Worm (Caenorhabditis elegans) whole organism, L3 larva: Measurements from ENCODE around the gene str-63.
A peak's percentile ranks its signal among the peaks of the same experiment; 100 is the strongest.

Experiments
- R02D3.7 ChIP-seq: fragments of 150-350 bp; optimal IDR thresholded peaks from 2 replicates; lab custom pipeline; 2014; ENCODE audit warnings: missing biosample characterization, missing genetic modification characterization
- ZK546.5 ChIP-seq: sonication (generic microtip); optimal IDR thresholded peaks from 2 replicates; lab custom pipeline; 2017; ENCODE audit warnings: missing biosample characterization, missing genetic modification characterization
- ama-1 ChIP-seq: fragments of 150-350 bp; optimal IDR thresholded peaks from 2 replicates; lab custom pipeline; 2018
- ceh-16 ChIP-seq: sonication (generic microtip); optimal IDR thresholded peaks from 2 replicates; lab custom pipeline; 2017; ENCODE audit warnings: missing biosample characterization, missing genetic modification characterization
- ceh-82 ChIP-seq: fragments of 150-350 bp; optimal IDR thresholded peaks from 2 replicates; lab custom pipeline; 2014; ENCODE audit warnings: missing biosample characterization, missing genetic modification characterization
- ceh-9 ChIP-seq: sonication (generic microtip); optimal IDR thresholded peaks from 2 replicates; lab custom pipeline; 2018; ENCODE audit warnings: missing biosample characterization, missing genetic modification characterization
- daf-12 ChIP-seq: fragments of 150-350 bp; optimal IDR thresholded peaks from 2 replicates; lab custom pipeline; 2014; ENCODE audit warnings: missing biosample characterization, missing genetic modification reagents, missing genetic modification characterization
- egl-27 ChIP-seq: sonication (generic microtip); optimal IDR thresholded peaks from 4 replicates; lab custom pipeline; 2017; ENCODE audit warnings: missing biosample characterization, missing genetic modification reagents, missing genetic modification characterization
- elt-1 ChIP-seq: fragments of 150-350 bp; optimal IDR thresholded peaks from 2 replicates; lab custom pipeline; 2014; ENCODE audit warnings: missing biosample characterization, missing genetic modification characterization
- elt-2 ChIP-seq: sonication (generic microtip); optimal IDR thresholded peaks from 2 replicates; lab custom pipeline; 2016; ENCODE audit warnings: missing genetic modification reagents, mild to moderate bottlenecking, missing genetic modification characterization, missing compliant biosample characterization
- elt-3 ChIP-seq, 3 experiments: fragments of 150-350 bp in 1 of 3; sonication (generic microtip) in 2 of 3; optimal IDR thresholded peaks; 2 replicates in 2 of 3; 4 replicates in 1 of 3; lab custom pipeline; 2014 to 2017; ENCODE audit warnings: missing biosample characterization in 3 of 3, missing genetic modification characterization in 3 of 3
- fkh-10 ChIP-seq: sonication (generic microtip); optimal IDR thresholded peaks from 2 replicates; lab custom pipeline; 2017; ENCODE audit warnings: missing biosample characterization, missing genetic modification reagents, missing genetic modification characterization
- fkh-2 ChIP-seq: fragments of 150-350 bp; optimal IDR thresholded peaks from 2 replicates; lab custom pipeline; 2014; ENCODE audit warnings: missing biosample characterization, missing genetic modification reagents, missing genetic modification characterization
- lin-15B ChIP-seq: fragments of 150-350 bp; optimal IDR thresholded peaks from 2 replicates; lab custom pipeline; 2014; ENCODE audit warnings: missing biosample characterization, missing genetic modification characterization
- lin-39 ChIP-seq: fragments of 150-350 bp; optimal IDR thresholded peaks from 2 replicates; lab custom pipeline; 2018; ENCODE audit warnings: missing biosample characterization, missing genetic modification reagents, missing genetic modification characterization
- lsy-12 ChIP-seq: sonication (generic microtip); optimal IDR thresholded peaks from 2 replicates; lab custom pipeline; 2016; ENCODE audit warnings: mild to moderate bottlenecking, missing genetic modification characterization, missing compliant biosample characterization
- mml-1 ChIP-seq: fragments of 150-350 bp; sonication (generic microtip); optimal IDR thresholded peaks from 3 replicates; lab custom pipeline; 2014; ENCODE audit warnings: missing biosample characterization, missing genetic modification characterization
- nhr-23 ChIP-seq: fragments of 150-350 bp; optimal IDR thresholded peaks from 2 replicates; lab custom pipeline; 2014; ENCODE audit warnings: missing biosample characterization, missing genetic modification reagents, missing genetic modification characterization
- nhr-237 ChIP-seq: fragments of 150-350 bp; optimal IDR thresholded peaks from 2 replicates; lab custom pipeline; 2014; ENCODE audit warnings: missing biosample characterization, missing genetic modification characterization
- nhr-28 ChIP-seq: fragments of 150-350 bp; optimal IDR thresholded peaks from 2 replicates; lab custom pipeline; 2014; ENCODE audit warnings: missing biosample characterization, missing genetic modification characterization
- nhr-43 ChIP-seq: sonication (generic microtip); optimal IDR thresholded peaks from 2 replicates; lab custom pipeline; 2016; ENCODE audit warnings: mild to moderate bottlenecking, missing genetic modification characterization, missing compliant biosample characterization; ENCODE audit not compliant: poor library complexity, severe bottlenecking
- nhr-67 ChIP-seq: fragments of 150-350 bp; optimal IDR thresholded peaks from 2 replicates; lab custom pipeline; 2014; ENCODE audit warnings: missing biosample characterization, missing genetic modification characterization
- nhr-76 ChIP-seq: fragments of 150-350 bp; sonication (generic microtip); optimal IDR thresholded peaks from 5 replicates; lab custom pipeline; 2014; ENCODE audit warnings: missing biosample characterization, missing genetic modification characterization
- nhr-77 ChIP-seq: fragments of 150-350 bp; optimal IDR thresholded peaks from 2 replicates; lab custom pipeline; 2014; ENCODE audit warnings: missing biosample characterization, missing genetic modification characterization
- sea-2 ChIP-seq: fragments of 150-350 bp; sonication (generic microtip); optimal IDR thresholded peaks from 4 replicates; lab custom pipeline; 2014; ENCODE audit warnings: missing biosample characterization, missing genetic modification reagents, missing genetic modification characterization
- skn-1 ChIP-seq: fragments of 150-350 bp; optimal IDR thresholded peaks from 2 replicates; lab custom pipeline; 2014; ENCODE audit warnings: missing biosample characterization, missing genetic modification characterization
- snpc-4 ChIP-seq: fragments of 150-350 bp; optimal IDR thresholded peaks from 2 replicates; lab custom pipeline; 2014; ENCODE audit warnings: missing biosample characterization, missing genetic modification characterization
- tbx-2 ChIP-seq: sonication (generic microtip); optimal IDR thresholded peaks from 2 replicates; lab custom pipeline; 2016; ENCODE audit warnings: mild to moderate bottlenecking, missing genetic modification characterization, missing compliant biosample characterization
- unc-39 ChIP-seq: sonication (generic microtip); optimal IDR thresholded peaks from 4 replicates; lab custom pipeline; 2017; ENCODE audit warnings: missing biosample characterization, missing genetic modification characterization
- unc-62 ChIP-seq: fragments of 150-350 bp; sonication (generic microtip); optimal IDR thresholded peaks from 4 replicates; lab custom pipeline; 2014; ENCODE audit warnings: missing biosample characterization, missing genetic modification reagents, missing genetic modification characterization
- zag-1 ChIP-seq: fragments of 150-350 bp; optimal IDR thresholded peaks from 2 replicates; lab custom pipeline; 2014; ENCODE audit warnings: missing biosample characterization, missing genetic modification characterization
- ztf-11 ChIP-seq: fragments of 150-350 bp; optimal IDR thresholded peaks from 2 replicates; lab custom pipeline; 2014; ENCODE audit warnings: missing biosample characterization, missing genetic modification characterization
- ztf-4 ChIP-seq: fragments of 150-350 bp; optimal IDR thresholded peaks from 2 replicates; lab custom pipeline; 2014; ENCODE audit warnings: missing biosample characterization, missing genetic modification characterization

Gene str-63

ce11 chrV:3346434-3347019 is 4.8 kb upstream of the str-63 start, which contains the start of gene fbxa-65:
Gene fbxa-65, minus strand, starts transcription at chrV:3346484.
- no peak for TF ChIP-seq nhr-77 (tag; lab: Kevin White, UChicago)
- no peak for TF ChIP-seq elt-1 (tag; lab: Kevin White, UChicago)
- no peak for TF ChIP-seq nhr-23 (tag; lab: Kevin White, UChicago)
- no peak for TF ChIP-seq mml-1 (tag; lab: Kevin White, UChicago)
- TF ChIP-seq ceh-16 = no peak

DNA sequence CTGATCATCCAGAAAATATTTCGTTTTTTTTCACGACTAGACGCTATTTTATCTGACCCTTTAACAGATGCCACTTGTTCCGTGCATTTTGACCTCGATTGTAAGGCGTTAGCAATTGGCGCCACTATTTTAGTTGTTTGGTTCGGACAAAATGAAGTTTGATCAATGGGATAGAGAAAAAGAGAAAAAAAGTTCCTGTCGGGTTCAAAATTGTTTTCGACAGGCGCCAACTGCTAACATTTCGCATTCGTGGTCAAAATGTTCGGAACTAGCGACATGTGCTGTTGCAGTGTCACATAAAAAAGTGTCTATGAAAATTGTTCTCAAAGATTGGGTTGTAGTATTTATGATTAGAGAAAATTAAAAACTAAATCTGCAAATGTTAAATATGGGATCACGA is 3.9 kb upstream of the str-63 start:
- no peak for TF ChIP-seq unc-62 (GFP tag; lab: Kevin White, UChicago)
- no peak for TF ChIP-seq mml-1 (tag; lab: Kevin White, UChicago)
- no peak for TF ChIP-seq ceh-9 (tag; lab: Kevin White, UChicago)
- no peak for TF ChIP-seq skn-1 (tag; lab: Kevin White, UChicago)
- no peak for TF ChIP-seq nhr-237 (tag; lab: Kevin White, UChicago)
- TF ChIP-seq ztf-4 (tag; lab: Kevin White, UChicago) = no peak
- no peak for TF ChIP-seq sea-2 (GFP tag; lab: Kevin White, UChicago)

DNA sequence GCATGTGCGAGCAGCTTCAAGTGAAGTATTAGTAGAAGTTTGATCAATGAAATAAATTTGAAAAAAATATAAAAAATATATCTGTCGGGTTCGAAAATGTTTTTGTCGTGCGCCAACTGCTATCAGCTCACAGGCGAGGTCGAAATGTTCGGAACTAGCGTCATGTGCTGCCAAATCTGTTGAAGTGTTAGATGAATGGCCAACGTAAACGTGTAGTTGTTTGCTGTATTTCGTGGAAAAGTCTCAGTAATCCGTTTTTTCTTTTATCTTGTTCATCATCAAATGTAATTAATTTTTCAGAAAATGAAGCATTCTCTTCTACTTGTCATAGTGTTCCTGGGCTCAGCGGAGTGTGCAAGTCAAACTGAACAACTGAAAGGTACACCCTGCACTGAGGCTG is 1.5 kb upstream of the str-63 start, which contains the start of gene C17B7.15:
TSS of gene C17B7.15 (plus strand) at position 301 of the 400 bp plus-strand sequence.
- no peak for TF ChIP-seq zag-1

ce11 chrV:3352925-3353324 is 1.6 kb downstream of the str-63 start, which contains the start of gene C17B7.12:
Gene C17B7.12, plus strand, starts transcription at chrV:3353225.
- TF ChIP-seq skn-1 (tag; lab: Kevin White, UChicago) (no peak), tbx-2 (tag; lab: Kevin White, UChicago) (no peak), lin-39 (tag; lab: Kevin White, UChicago) (no peak), egl-27 (tag; lab: Kevin White, UChicago) (no peak), ztf-4 (tag; lab: Kevin White, UChicago) (no peak), unc-39 (no peak), lin-15B (tag; lab: Kevin White, UChicago) (no peak), elt-2 (tag; lab: Kevin White, UChicago) (no peak), nhr-23 (tag; lab: Kevin White, UChicago) (no peak), ceh-82 (tag; lab: Kevin White, UChicago) (no peak), elt-1 (tag; lab: Kevin White, UChicago) (no peak), nhr-77 (tag; lab: Kevin White, UChicago) (no peak), fkh-10 (no peak)

- TF ChIP-seq nhr-23 (tag; lab: Kevin White, UChicago) (peak; percentile 31), ama-1 (lab: Kevin White, UChicago) (no peak), elt-1 (tag; lab: Kevin White, UChicago) (peak; percentile 87)
Observed at ce11 chrV:3355544-3355943, 4.2 kb downstream of the str-63 start.

DNA sequence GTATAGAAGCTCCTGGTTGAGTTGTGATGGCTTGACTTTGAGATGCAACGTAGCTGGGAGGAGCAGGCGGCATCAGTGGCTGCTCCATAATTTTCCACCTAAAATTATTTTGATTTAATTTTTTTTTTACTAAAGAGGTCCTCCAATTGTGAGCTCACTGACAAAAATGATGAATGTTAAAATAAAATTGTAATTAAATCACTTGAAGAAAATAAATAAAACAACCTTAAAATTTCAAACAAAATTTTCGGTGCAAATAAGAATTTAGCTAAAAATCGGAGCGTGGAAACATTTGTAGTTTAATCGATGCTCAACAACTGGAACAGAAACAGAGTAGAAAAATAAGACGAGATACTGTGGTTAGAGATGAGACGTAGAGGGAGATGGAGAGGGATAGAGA is 5.7 kb downstream of the str-63 start, which contains the start of gene scrm-3:
TSS of gene scrm-3 (minus strand) at position 101 of the 400 bp plus-strand sequence.
- TF ChIP-seq ZK546.5 (tag; lab: Kevin White, UChicago) (no peak), nhr-43 (tag; lab: Kevin White, UChicago) (no peak), fkh-2 (tag; lab: Kevin White, UChicago) (no peak), ceh-82 (tag; lab: Kevin White, UChicago) (no peak)

DNA sequence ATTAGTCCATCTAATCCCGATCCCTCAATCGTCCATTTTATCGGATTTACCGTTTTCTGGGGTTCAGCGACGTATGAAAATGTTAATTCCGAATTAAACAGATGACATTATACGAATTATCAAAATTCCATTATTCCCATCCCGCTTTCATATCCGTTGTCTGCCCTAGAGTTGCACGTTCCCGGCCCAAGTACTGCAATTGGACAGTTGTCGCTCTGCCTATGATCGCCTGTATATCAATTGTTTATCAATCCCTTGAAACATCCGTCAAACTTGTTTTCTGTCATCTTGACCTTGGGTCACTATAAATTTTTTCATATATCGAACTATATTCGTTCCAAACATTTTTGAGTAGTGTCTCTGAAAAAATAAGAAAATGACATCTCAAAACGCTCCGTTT is 6.9 kb downstream of the str-63 start, which contains the start of gene C04E12.5:
TSS of gene C04E12.5 (plus strand) at position 301 of the 400 bp plus-strand sequence.
- no peak for TF ChIP-seq daf-12 (tag; lab: Kevin White, UChicago)
- TF ChIP-seq elt-1 (tag; lab: Kevin White, UChicago) = no peak
- TF ChIP-seq nhr-43 (tag; lab: Kevin White, UChicago) = no peak
- no peak for TF ChIP-seq nhr-67 (tag; lab: Kevin White, UChicago)
- TF ChIP-seq ztf-11 = no peak
- TF ChIP-seq ZK546.5 (tag; lab: Kevin White, UChicago) = no peak
- TF ChIP-seq ztf-4 (tag; lab: Kevin White, UChicago) = no peak
- TF ChIP-seq nhr-76 (tag; lab: Kevin White, UChicago) = no peak
- TF ChIP-seq fkh-2 (tag; lab: Kevin White, UChicago) = no peak
- no peak for TF ChIP-seq elt-2 (tag; lab: Kevin White, UChicago)
- TF ChIP-seq fkh-10 = no peak
- TF ChIP-seq snpc-4 (tag; lab: Kevin White, UChicago) = no peak
- no peak for TF ChIP-seq lsy-12 (tag; lab: Kevin White, UChicago)
- no peak for TF ChIP-seq nhr-77 (tag; lab: Kevin White, UChicago)
- TF ChIP-seq lin-39 (tag; lab: Kevin White, UChicago) = no peak
- TF ChIP-seq nhr-28 = no peak
- TF ChIP-seq R02D3.7 (tag; lab: Kevin White, UChicago) = no peak
- no peak for TF ChIP-seq lin-15B (tag; lab: Kevin White, UChicago)
- TF ChIP-seq zag-1 = no peak
- no peak for TF ChIP-seq elt-3 (tag; optimal IDR thresholded peaks at IDR 0.05; lab: Kevin White, UChicago)
